Worm (Caenorhabditis elegans) whole organism, late embryonic: ENCODE results near the gene aqp-1.

ENCODE experiments used
- F13H6.1 ChIP-seq: sonication (generic microtip); optimal IDR thresholded peaks from 2 replicates; lab custom pipeline; 2016; ENCODE audit warnings: missing genetic modification characterization, missing compliant biosample characterization
- ceh-14 ChIP-seq: sonication (generic microtip); optimal IDR thresholded peaks from 2 replicates; lab custom pipeline; 2016; ENCODE audit warnings: missing genotype, missing genetic modification characterization, missing compliant biosample characterization
- ceh-30 ChIP-seq: fragments of 150-350 bp; optimal IDR thresholded peaks from 2 replicates; lab custom pipeline; 2014; ENCODE audit warnings: missing biosample characterization, missing genetic modification characterization
- ceh-9 ChIP-seq: sonication (generic microtip); optimal IDR thresholded peaks from 2 replicates; lab custom pipeline; 2016; ENCODE audit warnings: mild to moderate bottlenecking, missing genetic modification characterization, inconsistent platforms, missing compliant biosample characterization
- ets-4 ChIP-seq: sonication (generic microtip); optimal IDR thresholded peaks from 2 replicates; lab custom pipeline; 2016; ENCODE audit warnings: missing genetic modification characterization, missing compliant biosample characterization
- fkh-10 ChIP-seq: fragments of 150-350 bp; optimal IDR thresholded peaks from 2 replicates; lab custom pipeline; 2014; ENCODE audit warnings: missing biosample characterization, missing genetic modification reagents, missing genetic modification characterization
- madf-2 ChIP-seq: sonication (generic microtip); optimal IDR thresholded peaks from 2 replicates; lab custom pipeline; 2017; ENCODE audit warnings: missing genetic modification characterization, missing compliant biosample characterization
- nhr-11 ChIP-seq: fragments of 150-350 bp; optimal IDR thresholded peaks from 2 replicates; lab custom pipeline; 2014; ENCODE audit warnings: missing biosample characterization, missing genetic modification characterization
- sox-2 ChIP-seq: fragments of 200-800 bp; sonication (Bioruptor generic); IDR thresholded peaks from 2 replicates; pipeline ENCODE4 v1.3.6; 2022; ENCODE audit warnings: missing genetic modification reagents, missing genetic modification characterization, missing compliant biosample characterization
- syd-9 ChIP-seq: sonication (generic microtip); optimal IDR thresholded peaks from 2 replicates; lab custom pipeline; 2016; ENCODE audit warnings: mild to moderate bottlenecking, missing genetic modification characterization, moderate library complexity, missing compliant biosample characterization

ce11 chrII:7210187-7210586 lies 28.0 kb downstream of the aqp-1 start, which contains the start of gene E04F6.15:
- TF ChIP-seq madf-2 (tag; lab: Kevin White, UChicago), result no peak
- TF ChIP-seq nhr-11, result no peak
- TF ChIP-seq ceh-30 (tag; lab: Kevin White, UChicago), result no peak
- no peak for TF ChIP-seq ets-4 (tag; lab: Kevin White, UChicago)
- no peak for TF ChIP-seq syd-9 (tag; lab: Kevin White, UChicago)
- TF ChIP-seq F13H6.1 (tag; lab: Kevin White, UChicago), result no peak
- no peak for TF ChIP-seq sox-2 (GFP tag; lab: Robert Waterston, UW)
- no peak for TF ChIP-seq ceh-9
- TF ChIP-seq fkh-10, result no peak
- no peak for TF ChIP-seq ceh-14 (tag; lab: Kevin White, UChicago)
